Fruit fly (Drosophila melanogaster) whole organism, adult: ENCODE measurements around the gene Baldspot.

Experiments
- CG11617 ChIP-seq: fragments of 200-800 bp; sonication (Bioruptor generic); optimal IDR thresholded peaks from 2 replicates; lab custom pipeline; 2017; ENCODE audit warnings: mild to moderate bottlenecking, missing biosample characterization, missing genetic modification reagents, missing genetic modification characterization
- CG12768 ChIP-seq: fragments of 200-800 bp; sonication (Bioruptor generic); optimal IDR thresholded peaks from 2 replicates; lab custom pipeline; 2017; ENCODE audit warnings: missing biosample characterization, missing genetic modification characterization, mild to moderate bottlenecking, moderate library complexity, missing genetic modification reagents
- CG14711 ChIP-seq: fragments of 200-800 bp; sonication (Bioruptor generic); optimal IDR thresholded peaks from 2 replicates; lab custom pipeline; 2018; ENCODE audit warnings: missing biosample characterization, mild to moderate bottlenecking, missing genetic modification characterization, moderate library complexity
- CG1620 ChIP-seq: fragments of 200-800 bp; sonication (Bioruptor generic); optimal IDR thresholded peaks from 2 replicates; lab custom pipeline; 2016; ENCODE audit warnings: missing biosample characterization, missing genetic modification characterization
- CG33017 ChIP-seq: fragments of 200-800 bp; sonication (Bioruptor generic); optimal IDR thresholded peaks from 2 replicates; lab custom pipeline; 2018; ENCODE audit warnings: missing biosample characterization, mild to moderate bottlenecking, missing genetic modification characterization, moderate library complexity
- CG5204 ChIP-seq: fragments of 200-800 bp; sonication (Bioruptor generic); optimal IDR thresholded peaks from 2 replicates; lab custom pipeline; 2016; ENCODE audit warnings: missing biosample characterization, missing genetic modification characterization
- CG7045 ChIP-seq: fragments of 200-800 bp; sonication (Bioruptor generic); optimal IDR thresholded peaks from 2 replicates; lab custom pipeline; 2017; ENCODE audit warnings: missing biosample characterization, mild to moderate bottlenecking, missing genetic modification characterization
- CG7101 ChIP-seq: fragments of 200-800 bp; sonication (Bioruptor generic); optimal IDR thresholded peaks from 2 replicates; lab custom pipeline; 2018; ENCODE audit warnings: missing biosample characterization, mild to moderate bottlenecking, missing genetic modification characterization, moderate library complexity
- Clk ChIP-seq: fragments of 200-800 bp; sonication (Bioruptor generic); optimal IDR thresholded peaks from 2 replicates; lab custom pipeline; 2017; ENCODE audit warnings: missing biosample characterization, missing genetic modification characterization
- Crg-1 ChIP-seq: fragments of 200-800 bp; sonication (Bioruptor generic); optimal IDR thresholded peaks from 2 replicates; lab custom pipeline; 2016; ENCODE audit warnings: missing biosample characterization, missing genetic modification characterization
- Hr96 ChIP-seq: fragments of 200-800 bp; sonication (Bioruptor generic); optimal IDR thresholded peaks from 2 replicates; lab custom pipeline; 2016; ENCODE audit warnings: missing biosample characterization, missing genetic modification characterization
- Mnt ChIP-seq: fragments of 200-800 bp; sonication (Bioruptor generic); optimal IDR thresholded peaks from 2 replicates; lab custom pipeline; 2016; ENCODE audit warnings: missing biosample characterization, mild to moderate bottlenecking, missing genetic modification characterization
- bab1 ChIP-seq: fragments of 200-800 bp; sonication (Bioruptor generic); optimal IDR thresholded peaks from 3 replicates; lab custom pipeline; 2019; ENCODE audit warnings: missing biosample characterization, mild to moderate bottlenecking, missing genetic modification characterization, moderate library complexity
- cic ChIP-seq: fragments of 200-800 bp; sonication (Bioruptor generic); optimal IDR thresholded peaks from 2 replicates; lab custom pipeline; 2017; ENCODE audit warnings: missing biosample characterization, mild to moderate bottlenecking, missing genetic modification characterization, moderate library complexity
- cnc ChIP-seq, 2 experiments: fragments of >200 bp; optimal IDR thresholded peaks; 2 replicates each; lab custom pipeline; 2017
- kay ChIP-seq: fragments of 200-800 bp; sonication (Bioruptor generic); peaks from one replicate; lab custom pipeline; 2016; ENCODE audit warnings: missing biosample characterization, missing genetic modification characterization, borderline replicate concordance
- ovo ChIP-seq: fragments of 200-800 bp; sonication (Bioruptor generic); optimal IDR thresholded peaks from 2 replicates; lab custom pipeline; 2016; ENCODE audit warnings: missing biosample characterization, missing genetic modification characterization
- pad ChIP-seq: fragments of 200-800 bp; sonication (Bioruptor generic); optimal IDR thresholded peaks from 3 replicates; lab custom pipeline; 2017; ENCODE audit warnings: missing biosample characterization, missing genetic modification characterization, mild to moderate bottlenecking, moderate library complexity, missing genetic modification reagents
- tj ChIP-seq: fragments of 200-800 bp; sonication (Bioruptor generic); optimal IDR thresholded peaks from 3 replicates; lab custom pipeline; 2017; ENCODE audit warnings: missing biosample characterization, mild to moderate bottlenecking, missing genetic modification characterization, moderate library complexity
- toe ChIP-seq: fragments of 200-800 bp; sonication (Bioruptor generic); optimal IDR thresholded peaks from 2 replicates; lab custom pipeline; 2016; ENCODE audit warnings: missing biosample characterization, missing genetic modification characterization

The Baldspot gene

DNA sequence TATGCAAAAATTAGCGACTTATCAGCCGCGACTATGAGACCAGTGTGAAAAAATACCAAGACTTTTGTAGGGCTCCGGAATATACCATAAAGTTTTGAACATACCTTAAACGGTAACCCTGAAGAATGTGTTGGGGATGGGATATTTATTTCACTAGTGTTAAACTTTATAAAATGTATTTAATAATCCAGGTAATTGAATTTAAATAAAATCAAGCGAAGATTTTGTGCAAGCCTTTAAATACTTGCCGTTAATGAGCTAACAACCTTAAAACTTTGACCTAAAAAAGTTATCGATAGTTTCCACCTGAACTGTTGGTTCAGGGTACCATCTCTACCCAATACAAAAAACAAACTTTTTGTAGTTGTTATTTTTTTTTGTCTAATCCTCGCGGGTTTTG is 49.3 kb downstream of the Baldspot start, which contains the start of gene CG4101:
Gene CG4101, plus strand, starts transcription at position 335 of the 400 bp plus-strand sequence.
- TF ChIP-seq Hr96 (GFP tag; lab: Kevin White, UChicago) (peak; percentile 85), pad (peak; percentile 66), CG1620 (GFP tag; lab: Kevin White, UChicago) (peak; percentile 93), kay (GFP tag; lab: Kevin White, UChicago) (peak; percentile 96), bab1 (peak; percentile 89), Mnt (GFP tag; lab: Kevin White, UChicago) (peak; percentile 81), Clk (GFP tag; lab: Kevin White, UChicago) (peak; percentile 80), ovo (GFP tag; lab: Kevin White, UChicago) (peak; percentile 81), CG11617 (GFP tag; lab: Kevin White, UChicago) (peak; percentile 79), CG5204 (peak; percentile 93), CG7045 (GFP tag; lab: Kevin White, UChicago) (peak; percentile 74), CG33017 (peak; percentile 84), cic (GFP tag; lab: Kevin White, UChicago) (peak; percentile 11), CG12768 (peak; percentile 82), Crg-1 (GFP tag; lab: Kevin White, UChicago) (peak; percentile 84), CG7101 (tag; lab: Kevin White, UChicago) (peak; percentile 90), tj (GFP tag; lab: Kevin White, UChicago) (peak; percentile 60), toe (GFP tag; lab: Kevin White, UChicago) (peak; percentile 95), cnc (optimal IDR thresholded peaks at IDR 0.05; lab: Kevin White, UChicago) (no peak), CG14711 (tag; lab: Kevin White, UChicago) (peak; percentile 96)

DNA sequence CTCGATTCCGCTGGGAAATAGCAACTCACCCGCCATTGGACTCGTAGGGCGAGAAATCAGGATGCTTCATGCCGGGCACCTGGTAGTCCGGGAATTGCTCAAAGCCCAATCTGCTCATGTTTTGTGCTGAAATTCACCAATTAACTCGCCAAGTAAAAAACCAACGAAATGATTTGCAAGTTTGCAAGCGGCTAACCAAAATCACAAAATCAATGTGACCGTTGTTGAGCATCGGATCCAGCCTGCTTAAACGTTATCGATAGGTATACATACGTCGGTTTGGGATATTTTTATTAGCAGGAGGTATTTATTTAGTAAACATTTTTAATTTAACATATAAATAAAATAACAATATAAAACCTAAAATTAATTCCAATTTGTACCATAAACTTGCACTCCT is 51.2 kb downstream of the Baldspot start, which contains the start of gene Prosbeta6:
Gene Prosbeta6, minus strand, starts transcription at position 218 of the 400 bp plus-strand sequence.
- no peak for TF ChIP-seq pad
- TF ChIP-seq CG7045 (GFP tag; lab: Kevin White, UChicago) = no peak
- TF ChIP-seq cic (GFP tag; lab: Kevin White, UChicago) = no peak
- peak; percentile 42 for TF ChIP-seq bab1
- TF ChIP-seq cnc (optimal IDR thresholded peaks at IDR 0.05; lab: Kevin White, UChicago) = peak; percentile 71 to 76
- no peak for TF ChIP-seq CG12768
- no peak for TF ChIP-seq toe (GFP tag; lab: Kevin White, UChicago)
- peak; percentile 38 for TF ChIP-seq CG14711 (tag; lab: Kevin White, UChicago)
- no peak for TF ChIP-seq Mnt (GFP tag; lab: Kevin White, UChicago)

DNA sequence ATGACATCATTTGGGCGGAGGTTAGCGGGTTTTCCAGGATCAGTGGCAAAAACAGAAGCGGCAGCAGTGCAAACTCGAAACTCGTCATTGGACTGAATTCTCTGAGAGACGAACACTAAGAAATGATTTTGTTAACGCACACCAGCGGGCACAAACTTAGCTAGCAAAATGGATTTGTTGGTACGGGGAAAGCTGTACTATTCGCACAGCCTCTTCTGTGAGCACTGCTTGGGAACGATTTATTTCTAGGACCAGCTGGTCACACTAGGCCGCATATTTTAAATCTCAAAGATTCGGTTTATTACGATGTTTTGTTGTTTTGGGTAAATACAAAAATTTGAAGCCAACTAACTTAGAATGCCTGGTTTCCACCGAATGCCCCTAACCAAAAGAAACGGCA is 52.3 kb downstream of the Baldspot start, which contains the start of gene CG4098:
Gene CG4098, minus strand, starts transcription at position 228 of the 400 bp plus-strand sequence.
- TF ChIP-seq Crg-1 (GFP tag; lab: Kevin White, UChicago) (peak; percentile 50), CG7101 (tag; lab: Kevin White, UChicago) (peak; percentile 69), cic (GFP tag; lab: Kevin White, UChicago) (peak; percentile 21), Hr96 (GFP tag; lab: Kevin White, UChicago) (peak; percentile 65), CG5204 (no peak), tj (GFP tag; lab: Kevin White, UChicago) (no peak), Mnt (GFP tag; lab: Kevin White, UChicago) (peak; percentile 61), CG7045 (GFP tag; lab: Kevin White, UChicago) (peak; percentile 64), CG12768 (peak; percentile 63), ovo (GFP tag; lab: Kevin White, UChicago) (no peak), kay (GFP tag; lab: Kevin White, UChicago) (no peak), CG11617 (GFP tag; lab: Kevin White, UChicago) (peak; percentile 36), CG33017 (peak; percentile 43), Clk (GFP tag; lab: Kevin White, UChicago) (no peak), bab1 (peak; percentile 69), toe (GFP tag; lab: Kevin White, UChicago) (peak; percentile 47), CG1620 (GFP tag; lab: Kevin White, UChicago) (peak; percentile 61), CG14711 (tag; lab: Kevin White, UChicago) (peak; percentile 49), cnc (optimal IDR thresholded peaks at IDR 0.05; lab: Kevin White, UChicago) (no peak), pad (peak; percentile 32)

DNA sequence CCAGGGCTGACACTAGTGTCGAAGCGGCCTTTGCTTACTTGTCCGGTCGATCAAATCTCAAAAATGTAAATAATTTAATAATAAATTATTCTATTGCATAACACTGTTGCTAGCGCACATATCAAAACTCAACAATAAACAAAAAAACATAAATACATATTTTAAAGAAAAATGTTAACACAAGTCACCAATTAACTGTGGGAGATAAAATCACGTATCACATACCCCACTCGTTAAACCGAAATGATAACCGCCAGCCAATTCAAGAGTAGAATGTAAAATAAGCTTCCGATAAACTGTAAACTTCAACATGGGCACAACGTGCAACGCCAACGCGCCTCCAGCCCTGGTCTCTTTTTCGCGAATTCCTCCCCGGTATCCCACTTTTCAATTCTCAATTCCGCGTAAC is 58.7 kb downstream of the Baldspot start, which contains the start of gene Arts:
Gene Arts, plus strand, starts transcription at position 116 of the 409 bp plus-strand sequence.
- TF ChIP-seq CG11617 (GFP tag; lab: Kevin White, UChicago) (peak; percentile 67), CG14711 (tag; lab: Kevin White, UChicago) (peak; percentile 30), CG12768 (no peak), Hr96 (GFP tag; lab: Kevin White, UChicago) (peak; percentile 12), CG7101 (tag; lab: Kevin White, UChicago) (peak; percentile 38), CG7045 (GFP tag; lab: Kevin White, UChicago) (peak; percentile 29), cnc (optimal IDR thresholded peaks at IDR 0.05; lab: Kevin White, UChicago) (no peak), Crg-1 (GFP tag; lab: Kevin White, UChicago) (peak; percentile 22), tj (GFP tag; lab: Kevin White, UChicago) (peak; percentile 26), bab1 (peak; percentile 27), ovo (GFP tag; lab: Kevin White, UChicago) (peak; percentile 17), CG1620 (GFP tag; lab: Kevin White, UChicago) (peak; percentile 0), Clk (GFP tag; lab: Kevin White, UChicago) (no peak), CG5204 (peak; percentile 48), kay (GFP tag; lab: Kevin White, UChicago) (no peak), toe (GFP tag; lab: Kevin White, UChicago) (peak; percentile 51), Mnt (GFP tag; lab: Kevin White, UChicago) (peak; percentile 77), pad (peak; percentile 28)
